Worm (Caenorhabditis elegans): ENCODE measurements around the gene C09F12.2.

DNA sequence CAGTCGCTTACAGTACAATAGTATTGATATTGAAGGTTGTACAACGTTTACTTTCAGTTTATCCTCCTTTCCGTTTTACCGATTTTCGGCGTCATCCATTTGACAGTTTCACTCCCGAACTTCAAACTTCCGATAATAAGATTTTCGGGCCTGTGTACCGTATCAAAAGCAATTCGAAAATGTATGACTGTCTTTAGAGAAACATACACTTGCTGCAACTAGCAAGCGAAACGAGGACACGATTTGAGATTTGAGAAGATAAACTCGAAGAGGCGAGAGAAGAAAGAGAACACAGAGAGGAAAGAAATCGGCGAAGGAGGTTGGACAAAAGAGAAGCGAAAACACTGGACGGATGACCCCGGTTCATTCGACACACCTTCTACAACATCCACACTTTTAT is 8.2 kb downstream of the C09F12.2 start, which contains the start of gene lpr-5:
- no peak for TF ChIP-seq rec-8 (tag; optimal IDR thresholded peaks at IDR 0.05)
- TF ChIP-seq rcor-1 (GFP tag; IDR thresholded peaks at IDR 0.05), result no peak
- TF ChIP-seq F49E8.2 (tag; optimal IDR thresholded peaks at IDR 0.05; ENCODE audit: insufficient read depth), result no peak

Measured in whole organism, young adult.